Fruit fly (Drosophila melanogaster) whole organism: ENCODE data around the gene CG17601.

Source experiments
- CG8478 ChIP-seq: fragments of >200 bp; optimal IDR thresholded peaks from 2 replicates; lab custom pipeline; 2018; ENCODE audit warnings: inconsistent platforms
- Dll ChIP-seq: fragments of >200 bp; optimal IDR thresholded peaks from 2 replicates; lab custom pipeline; 2017
- EcR ChIP-seq, 2 experiments: fragments of >200 bp; optimal IDR thresholded peaks; 2 replicates each; lab custom pipeline; 2017; ENCODE audit warnings: missing biosample characterization in 2 of 2, missing genetic modification characterization in 2 of 2, missing genetic modification reagents in 2 of 2
- pan ChIP-seq: fragments of >200 bp; optimal IDR thresholded peaks from 2 replicates; lab custom pipeline; 2017
- psq ChIP-seq: fragments of >200 bp; optimal IDR thresholded peaks from 2 replicates; lab custom pipeline; 2017
- usp ChIP-seq: fragments of >200 bp; optimal IDR thresholded peaks from 2 replicates; lab custom pipeline; 2017; ENCODE audit warnings: missing biosample characterization, missing genetic modification characterization, mixed read lengths

CG17601 gene

DNA sequence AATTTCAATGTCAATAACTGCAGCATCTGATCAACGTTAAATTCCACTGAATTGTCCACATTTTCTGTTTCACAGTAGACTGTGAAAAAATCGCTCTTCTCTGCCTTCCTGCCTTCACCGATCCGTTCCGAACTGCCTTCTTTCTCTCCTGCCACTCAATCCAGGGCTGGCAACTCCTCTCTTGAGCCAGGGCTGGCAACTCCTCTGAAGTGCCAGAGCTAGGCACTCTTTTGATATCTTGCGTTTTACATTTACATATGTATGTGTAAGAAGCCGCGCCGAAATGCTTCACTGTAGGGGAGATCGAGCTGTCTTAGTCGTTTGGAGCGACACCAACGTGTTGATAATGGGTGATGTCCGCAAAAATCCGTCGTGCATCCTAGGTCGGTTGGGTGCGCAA lies 28.2 kb downstream of the CG17601 start:
- TF ChIP-seq CG8478: no peak
- TF ChIP-seq EcR (GFP tag; optimal IDR thresholded peaks at IDR 0.05; lab: Kevin White, UChicago): no peak
- TF ChIP-seq usp (GFP tag; lab: Kevin White, UChicago): no peak
- TF ChIP-seq Dll (lab: Kevin White, UChicago): no peak
- TF ChIP-seq pan (lab: Kevin White, UChicago): no peak
- no peak for TF ChIP-seq psq (lab: Kevin White, UChicago)

- no peak for TF ChIP-seq psq (lab: Kevin White, UChicago)
- no peak for TF ChIP-seq usp (GFP tag; lab: Kevin White, UChicago)
- TF ChIP-seq pan (lab: Kevin White, UChicago): no peak
- no peak for TF ChIP-seq CG8478
- no peak for TF ChIP-seq Dll (lab: Kevin White, UChicago)
- no peak for TF ChIP-seq EcR (GFP tag; optimal IDR thresholded peaks at IDR 0.05; lab: Kevin White, UChicago)
These were observed 36.0 kb downstream of the CG17601 start for dm6 chrX:22582909-22583308.
